Fruit fly (Drosophila melanogaster) whole organism, prepupa: Measurements from ENCODE around the gene Reg-2.

Experiments used
- Blimp-1 ChIP-seq: fragments of 200-800 bp; sonication (Bioruptor generic); optimal IDR thresholded peaks from 3 replicates; lab custom pipeline; 2017; ENCODE audit warnings: missing biosample characterization, missing genetic modification characterization, mild to moderate bottlenecking, moderate library complexity, missing genetic modification reagents
- CG10631 ChIP-seq: fragments of 200-800 bp; sonication (Bioruptor generic); optimal IDR thresholded peaks from 2 replicates; lab custom pipeline; 2016; ENCODE audit warnings: missing biosample characterization, missing genetic modification characterization
- CG10669 ChIP-seq: fragments of 200-800 bp; sonication (Bioruptor generic); optimal IDR thresholded peaks from 3 replicates; lab custom pipeline; 2018; ENCODE audit warnings: missing biosample characterization, mild to moderate bottlenecking, missing genetic modification characterization, moderate library complexity
- CG11294 ChIP-seq: fragments of 200-800 bp; sonication (Bioruptor generic); IDR thresholded peaks from 2 replicates; pipeline ENCODE4 v1.3.6; 2022; ENCODE audit warnings: missing biosample characterization, missing genetic modification characterization
- CG11762 ChIP-seq: fragments of 200-800 bp; sonication (Bioruptor generic); optimal IDR thresholded peaks from 3 replicates; lab custom pipeline; 2016; ENCODE audit warnings: missing biosample characterization, missing genetic modification characterization; ENCODE audit not compliant: insufficient read depth
- CG15336 ChIP-seq: fragments of 200-800 bp; sonication (Bioruptor generic); IDR thresholded peaks from 2 replicates; pipeline ENCODE4 v1.3.6; 2022; ENCODE audit warnings: missing biosample characterization, missing genetic modification characterization
- CG16779 ChIP-seq: fragments of 200-800 bp; sonication (Bioruptor generic); optimal IDR thresholded peaks from 3 replicates; lab custom pipeline; 2017; ENCODE audit warnings: missing biosample characterization, mild to moderate bottlenecking, missing genetic modification characterization
- CG3032 ChIP-seq: fragments of 200-800 bp; optimal IDR thresholded peaks from 2 replicates; lab custom pipeline; 2019; ENCODE audit warnings: missing biosample characterization, mild to moderate bottlenecking, missing genetic modification characterization, moderate library complexity
- CG31627 ChIP-seq: fragments of 200-800 bp; sonication (Bioruptor generic); optimal IDR thresholded peaks from 3 replicates; lab custom pipeline; 2016; ENCODE audit warnings: missing biosample characterization, missing genetic modification characterization
- CG32006 ChIP-seq: fragments of 200-800 bp; sonication (Bioruptor generic); optimal IDR thresholded peaks from 3 replicates; lab custom pipeline; 2017; ENCODE audit warnings: missing biosample characterization, mild to moderate bottlenecking, missing genetic modification characterization
- CG34406 ChIP-seq: fragments of 200-800 bp; sonication (Bioruptor generic); optimal IDR thresholded peaks from 3 replicates; lab custom pipeline; 2016; ENCODE audit warnings: missing biosample characterization, missing genetic modification characterization
- CG3919 ChIP-seq: fragments of 200-800 bp; sonication (Bioruptor generic); optimal IDR thresholded peaks from 3 replicates; lab custom pipeline; 2016; ENCODE audit warnings: missing biosample characterization, missing genetic modification characterization
- CG4318 ChIP-seq: fragments of 200-800 bp; sonication (Bioruptor generic); optimal IDR thresholded peaks from 3 replicates; lab custom pipeline; 2017; ENCODE audit warnings: missing biosample characterization, mild to moderate bottlenecking, missing genetic modification characterization
- CG6163 ChIP-seq: fragments of 200-800 bp; sonication (Bioruptor generic); IDR thresholded peaks from 3 replicates; pipeline ENCODE4 v1.3.6; 2022; ENCODE audit warnings: missing biosample characterization, missing genetic modification characterization
- CG6276 ChIP-seq: fragments of 200-800 bp; sonication (Bioruptor generic); optimal IDR thresholded peaks from 2 replicates; lab custom pipeline; 2017; ENCODE audit warnings: missing biosample characterization, mild to moderate bottlenecking, missing genetic modification characterization
- CG6792 ChIP-seq: fragments of 200-800 bp; sonication (Bioruptor generic); optimal IDR thresholded peaks from 3 replicates; lab custom pipeline; 2016; ENCODE audit warnings: missing biosample characterization, missing genetic modification characterization
- CG6808 ChIP-seq: fragments of 200-800 bp; sonication (Bioruptor generic); optimal IDR thresholded peaks from 3 replicates; lab custom pipeline; 2017; ENCODE audit warnings: missing biosample characterization, missing genetic modification characterization, mild to moderate bottlenecking, moderate library complexity, missing genetic modification reagents
- CG6854 ChIP-seq: fragments of 200-800 bp; sonication (Bioruptor generic); optimal IDR thresholded peaks from 2 replicates; lab custom pipeline; 2017; ENCODE audit warnings: missing biosample characterization, mild to moderate bottlenecking, missing genetic modification characterization
- CG7368 ChIP-seq: fragments of 200-800 bp; sonication (Bioruptor generic); optimal IDR thresholded peaks from 3 replicates; lab custom pipeline; 2016; ENCODE audit warnings: missing biosample characterization, missing genetic modification characterization
- CG8119 ChIP-seq: fragments of 200-800 bp; sonication (Bioruptor generic); IDR thresholded peaks from 3 replicates; pipeline ENCODE4 v1.3.6; 2022; ENCODE audit warnings: missing biosample characterization, missing genetic modification characterization
- CG8632 ChIP-seq: fragments of 200-800 bp; sonication (Bioruptor generic); optimal IDR thresholded peaks from 3 replicates; lab custom pipeline; 2016; ENCODE audit warnings: missing biosample characterization, missing genetic modification characterization
- CG9139 ChIP-seq: fragments of 200-800 bp; sonication (Bioruptor generic); optimal IDR thresholded peaks from 3 replicates; lab custom pipeline; 2017; ENCODE audit warnings: missing biosample characterization, mild to moderate bottlenecking, missing genetic modification characterization
- Eip93F ChIP-seq: fragments of 200-800 bp; sonication (Bioruptor generic); optimal IDR thresholded peaks from 2 replicates; lab custom pipeline; 2016; ENCODE audit warnings: missing biosample characterization, mild to moderate bottlenecking, missing genetic modification characterization
- Ets21C ChIP-seq: fragments of 200-800 bp; sonication (Bioruptor generic); optimal IDR thresholded peaks from 3 replicates; lab custom pipeline; 2016; ENCODE audit warnings: missing biosample characterization, missing genetic modification characterization
- Ets96B ChIP-seq: fragments of 200-800 bp; optimal IDR thresholded peaks from 2 replicates; lab custom pipeline; 2019; ENCODE audit warnings: missing biosample characterization, mild to moderate bottlenecking, missing genetic modification characterization, moderate library complexity
- Hr38 ChIP-seq: sonication (Bioruptor generic); optimal IDR thresholded peaks from 2 replicates; lab custom pipeline; 2016; ENCODE audit warnings: missing biosample characterization, missing genetic modification characterization
- Hr39 ChIP-seq: fragments of 200-800 bp; sonication (Bioruptor generic); optimal IDR thresholded peaks from 2 replicates; lab custom pipeline; 2016; ENCODE audit warnings: missing biosample characterization, missing genetic modification characterization
- Hr4 ChIP-seq: fragments of 200-800 bp; sonication (Bioruptor generic); optimal IDR thresholded peaks from 3 replicates; lab custom pipeline; 2016; ENCODE audit warnings: missing biosample characterization, missing genetic modification characterization
- Lpt ChIP-seq: fragments of 200-800 bp; sonication (Bioruptor generic); optimal IDR thresholded peaks from 3 replicates; lab custom pipeline; 2016; ENCODE audit warnings: missing biosample characterization, missing genetic modification characterization
- Met ChIP-seq: fragments of 200-800 bp; sonication (Bioruptor generic); optimal IDR thresholded peaks from 3 replicates; lab custom pipeline; 2016; ENCODE audit warnings: missing biosample characterization, missing genetic modification characterization
- OdsH ChIP-seq: fragments of 200-800 bp; sonication (Bioruptor generic); optimal IDR thresholded peaks from 3 replicates; lab custom pipeline; 2016; ENCODE audit warnings: missing biosample characterization, missing genetic modification characterization
- Sox102F ChIP-seq: fragments of 200-800 bp; sonication (Bioruptor generic); optimal IDR thresholded peaks from 2 replicates; lab custom pipeline; 2016; ENCODE audit warnings: missing biosample characterization, mild to moderate bottlenecking, missing genetic modification characterization
- Sox14 ChIP-seq: fragments of 200-800 bp; sonication (Bioruptor generic); optimal IDR thresholded peaks from 3 replicates; lab custom pipeline; 2016; ENCODE audit warnings: missing biosample characterization, missing genetic modification characterization
- Sox15 ChIP-seq: fragments of 200-800 bp; sonication (Bioruptor generic); optimal IDR thresholded peaks from 3 replicates; lab custom pipeline; 2016; ENCODE audit warnings: missing biosample characterization, missing genetic modification characterization
- achi ChIP-seq: fragments of 200-800 bp; sonication (Bioruptor generic); optimal IDR thresholded peaks from 3 replicates; lab custom pipeline; 2016; ENCODE audit warnings: missing biosample characterization, missing genetic modification characterization
- acj6 ChIP-seq: fragments of 200-800 bp; sonication (Bioruptor generic); optimal IDR thresholded peaks from 3 replicates; lab custom pipeline; 2016; ENCODE audit warnings: missing biosample characterization, missing genetic modification characterization
- cyc ChIP-seq: fragments of 200-800 bp; sonication (Bioruptor generic); optimal IDR thresholded peaks from 3 replicates; lab custom pipeline; 2016; ENCODE audit warnings: missing biosample characterization, missing genetic modification characterization
- dac ChIP-seq: fragments of 200-800 bp; sonication (Bioruptor generic); optimal IDR thresholded peaks from 2 replicates; lab custom pipeline; 2017; ENCODE audit warnings: missing biosample characterization, mild to moderate bottlenecking, missing genetic modification characterization
- dsx ChIP-seq: fragments of 200-800 bp; optimal IDR thresholded peaks from 3 replicates; lab custom pipeline; 2019; ENCODE audit warnings: missing biosample characterization, mild to moderate bottlenecking, missing genetic modification characterization, moderate library complexity; ENCODE audit not compliant: poor library complexity, severe bottlenecking
- eg ChIP-seq: fragments of 200-800 bp; sonication (Bioruptor generic); IDR thresholded peaks from 3 replicates; pipeline ENCODE4 v1.3.6; 2022; ENCODE audit warnings: missing biosample characterization, missing genetic modification characterization
- fd59A ChIP-seq: fragments of 200-800 bp; sonication (Bioruptor generic); optimal IDR thresholded peaks from 2 replicates; lab custom pipeline; 2017; ENCODE audit warnings: missing biosample characterization, mild to moderate bottlenecking, missing genetic modification characterization, missing genetic modification reagents
- fd85E ChIP-seq: fragments of 200-800 bp; sonication (Bioruptor generic); optimal IDR thresholded peaks from 3 replicates; lab custom pipeline; 2016; ENCODE audit warnings: missing biosample characterization, missing genetic modification characterization
- fkh ChIP-seq: fragments of 200-800 bp; sonication (Bioruptor generic); optimal IDR thresholded peaks from 3 replicates; lab custom pipeline; 2017; ENCODE audit warnings: missing biosample characterization, mild to moderate bottlenecking, missing genetic modification characterization, moderate library complexity
- lz ChIP-seq: fragments of 200-800 bp; sonication (Bioruptor generic); optimal IDR thresholded peaks from 3 replicates; lab custom pipeline; 2016; ENCODE audit warnings: missing biosample characterization, missing genetic modification characterization
- pdm3 ChIP-seq: fragments of 200-800 bp; sonication (Bioruptor generic); optimal IDR thresholded peaks from 3 replicates; lab custom pipeline; 2016; ENCODE audit warnings: missing biosample characterization, missing genetic modification characterization
- salr ChIP-seq, 2 experiments: fragments of 200-800 bp; sonication (Bioruptor generic); optimal IDR thresholded peaks; 3 replicates each; lab custom pipeline; 2016 to 2018; ENCODE audit warnings: missing biosample characterization in 2 of 2, missing genetic modification characterization in 2 of 2, mild to moderate bottlenecking in 1 of 2
- spab ChIP-seq: fragments of 200-800 bp; sonication (Bioruptor generic); optimal IDR thresholded peaks from 2 replicates; lab custom pipeline; 2017; ENCODE audit warnings: missing biosample characterization, mild to moderate bottlenecking, missing genetic modification characterization, missing genetic modification reagents
- ss ChIP-seq, 2 experiments: fragments of 200-800 bp; sonication (Bioruptor generic); optimal IDR thresholded peaks; 2 replicates in 1 of 2; 3 replicates in 1 of 2; lab custom pipeline; 2017 to 2018; ENCODE audit warnings: mild to moderate bottlenecking in 2 of 2, missing biosample characterization in 2 of 2, missing genetic modification characterization in 2 of 2, moderate library complexity in 1 of 2
- svp ChIP-seq: fragments of 200-800 bp; sonication (Bioruptor generic); peaks from one replicate; lab custom pipeline; 2016; ENCODE audit warnings: missing biosample characterization, missing genetic modification characterization
- topi ChIP-seq: fragments of 200-800 bp; sonication (Bioruptor generic); optimal IDR thresholded peaks from 3 replicates; lab custom pipeline; 2016; ENCODE audit warnings: missing biosample characterization, missing genetic modification characterization
- vri ChIP-seq: fragments of 200-800 bp; sonication (Bioruptor generic); optimal IDR thresholded peaks from 3 replicates; lab custom pipeline; 2016; ENCODE audit warnings: missing biosample characterization, mild to moderate bottlenecking, missing genetic modification characterization

Gene Reg-2

dm6 chr3L:606490-607327, at the start of gene Reg-2:
TSS of gene Reg-2 (minus strand) at chr3L:606569.
- TF ChIP-seq Lpt (GFP tag; lab: Kevin White, UChicago) (no peak), CG11762 (GFP tag; lab: Kevin White, UChicago) (no peak), CG9139 (no peak), CG34406 (GFP tag; lab: Kevin White, UChicago) (no peak), lz (GFP tag; lab: Kevin White, UChicago) (no peak), ss (GFP tag; optimal IDR thresholded peaks at IDR 0.05; lab: Kevin White, UChicago) (peak; percentile 15 to 25), Sox102F (GFP tag; lab: Kevin White, UChicago) (no peak), CG32006 (GFP tag; lab: Kevin White, UChicago) (no peak), Sox14 (GFP tag; lab: Kevin White, UChicago) (peak; percentile 31), CG6808 (no peak), achi (no peak), svp (GFP tag; lab: Kevin White, UChicago) (peak; percentile 94), OdsH (GFP tag; lab: Kevin White, UChicago) (no peak), fd85E (no peak), CG6276 (GFP tag; lab: Kevin White, UChicago) (no peak), Hr4 (GFP tag; lab: Kevin White, UChicago) (no peak), CG16779 (tag; lab: Kevin White, UChicago) (peak; percentile 29), CG10631 (GFP tag; lab: Kevin White, UChicago) (no peak), Met (GFP tag; lab: Kevin White, UChicago) (peak; percentile 14), spab (no peak), Ets21C (GFP tag; lab: Kevin White, UChicago) (no peak), CG3032 (no peak), CG3919 (no peak), CG6792 (GFP tag; lab: Kevin White, UChicago) (no peak), CG15336 (GFP tag; lab: Robert Waterston, UW) (no peak), vri (no peak), CG6854 (peak; percentile 9), CG7368 (no peak), eg (GFP tag; lab: Robert Waterston, UW) (no peak), pdm3 (GFP tag; lab: Kevin White, UChicago) (peak; percentile 5), dsx (peak; percentile 88), Hr39 (GFP tag; lab: Kevin White, UChicago) (peak; percentile 3), dac (GFP tag; lab: Kevin White, UChicago) (no peak), Eip93F (GFP tag; lab: Kevin White, UChicago) (no peak), fkh (GFP tag; lab: Kevin White, UChicago) (peak; percentile 74), CG8119 (no peak), Ets96B (no peak), salr (GFP tag; optimal IDR thresholded peaks at IDR 0.05; lab: Kevin White, UChicago) (no peak), cyc (GFP tag; lab: Kevin White, UChicago) (no peak), CG31627 (peak; percentile 14), CG8632 (GFP tag; lab: Kevin White, UChicago) (no peak), Sox15 (GFP tag; lab: Kevin White, UChicago) (no peak), Blimp-1 (GFP tag; lab: Kevin White, UChicago) (no peak), Hr38 (GFP tag; lab: Kevin White, UChicago) (no peak), acj6 (GFP tag; lab: Kevin White, UChicago) (no peak), CG11294 (no peak), CG10669 (GFP tag; lab: Kevin White, UChicago) (no peak), fd59A (GFP tag; lab: Kevin White, UChicago) (no peak), CG4318 (GFP tag; lab: Kevin White, UChicago) (no peak), topi (GFP tag; lab: Kevin White, UChicago) (no peak), CG6163 (GFP tag; lab: Robert Waterston, UW) (no peak)
